Fruit fly (Drosophila melanogaster) whole organism, adult: ENCODE results near the gene CG6294.

Experiments
- CG11617 ChIP-seq: fragments of 200-800 bp; sonication (Bioruptor generic); optimal IDR thresholded peaks from 2 replicates; lab custom pipeline; 2017; ENCODE audit warnings: mild to moderate bottlenecking, missing biosample characterization, missing genetic modification reagents, missing genetic modification characterization
- CG12768 ChIP-seq: fragments of 200-800 bp; sonication (Bioruptor generic); optimal IDR thresholded peaks from 2 replicates; lab custom pipeline; 2017; ENCODE audit warnings: missing biosample characterization, missing genetic modification characterization, mild to moderate bottlenecking, moderate library complexity, missing genetic modification reagents
- CG14711 ChIP-seq: fragments of 200-800 bp; sonication (Bioruptor generic); optimal IDR thresholded peaks from 2 replicates; lab custom pipeline; 2018; ENCODE audit warnings: missing biosample characterization, mild to moderate bottlenecking, missing genetic modification characterization, moderate library complexity
- CG1620 ChIP-seq: fragments of 200-800 bp; sonication (Bioruptor generic); optimal IDR thresholded peaks from 2 replicates; lab custom pipeline; 2016; ENCODE audit warnings: missing biosample characterization, missing genetic modification characterization
- CG33017 ChIP-seq: fragments of 200-800 bp; sonication (Bioruptor generic); optimal IDR thresholded peaks from 2 replicates; lab custom pipeline; 2018; ENCODE audit warnings: missing biosample characterization, mild to moderate bottlenecking, missing genetic modification characterization, moderate library complexity
- CG5204 ChIP-seq: fragments of 200-800 bp; sonication (Bioruptor generic); optimal IDR thresholded peaks from 2 replicates; lab custom pipeline; 2016; ENCODE audit warnings: missing biosample characterization, missing genetic modification characterization
- CG7045 ChIP-seq: fragments of 200-800 bp; sonication (Bioruptor generic); optimal IDR thresholded peaks from 2 replicates; lab custom pipeline; 2017; ENCODE audit warnings: missing biosample characterization, mild to moderate bottlenecking, missing genetic modification characterization
- CG7101 ChIP-seq: fragments of 200-800 bp; sonication (Bioruptor generic); optimal IDR thresholded peaks from 2 replicates; lab custom pipeline; 2018; ENCODE audit warnings: missing biosample characterization, mild to moderate bottlenecking, missing genetic modification characterization, moderate library complexity
- Clk ChIP-seq: fragments of 200-800 bp; sonication (Bioruptor generic); optimal IDR thresholded peaks from 2 replicates; lab custom pipeline; 2017; ENCODE audit warnings: missing biosample characterization, missing genetic modification characterization
- Crg-1 ChIP-seq: fragments of 200-800 bp; sonication (Bioruptor generic); optimal IDR thresholded peaks from 2 replicates; lab custom pipeline; 2016; ENCODE audit warnings: missing biosample characterization, missing genetic modification characterization
- Hr96 ChIP-seq: fragments of 200-800 bp; sonication (Bioruptor generic); optimal IDR thresholded peaks from 2 replicates; lab custom pipeline; 2016; ENCODE audit warnings: missing biosample characterization, missing genetic modification characterization
- Mnt ChIP-seq: fragments of 200-800 bp; sonication (Bioruptor generic); optimal IDR thresholded peaks from 2 replicates; lab custom pipeline; 2016; ENCODE audit warnings: missing biosample characterization, mild to moderate bottlenecking, missing genetic modification characterization
- bab1 ChIP-seq: fragments of 200-800 bp; sonication (Bioruptor generic); optimal IDR thresholded peaks from 3 replicates; lab custom pipeline; 2019; ENCODE audit warnings: missing biosample characterization, mild to moderate bottlenecking, missing genetic modification characterization, moderate library complexity
- cic ChIP-seq: fragments of 200-800 bp; sonication (Bioruptor generic); optimal IDR thresholded peaks from 2 replicates; lab custom pipeline; 2017; ENCODE audit warnings: missing biosample characterization, mild to moderate bottlenecking, missing genetic modification characterization, moderate library complexity
- cnc ChIP-seq, 2 experiments: fragments of >200 bp; optimal IDR thresholded peaks; 2 replicates each; lab custom pipeline; 2017
- kay ChIP-seq: fragments of 200-800 bp; sonication (Bioruptor generic); peaks from one replicate; lab custom pipeline; 2016; ENCODE audit warnings: missing biosample characterization, missing genetic modification characterization, borderline replicate concordance
- ovo ChIP-seq: fragments of 200-800 bp; sonication (Bioruptor generic); optimal IDR thresholded peaks from 2 replicates; lab custom pipeline; 2016; ENCODE audit warnings: missing biosample characterization, missing genetic modification characterization
- pad ChIP-seq: fragments of 200-800 bp; sonication (Bioruptor generic); optimal IDR thresholded peaks from 3 replicates; lab custom pipeline; 2017; ENCODE audit warnings: missing biosample characterization, missing genetic modification characterization, mild to moderate bottlenecking, moderate library complexity, missing genetic modification reagents
- tj ChIP-seq: fragments of 200-800 bp; sonication (Bioruptor generic); optimal IDR thresholded peaks from 3 replicates; lab custom pipeline; 2017; ENCODE audit warnings: missing biosample characterization, mild to moderate bottlenecking, missing genetic modification characterization, moderate library complexity
- toe ChIP-seq: fragments of 200-800 bp; sonication (Bioruptor generic); optimal IDR thresholded peaks from 2 replicates; lab custom pipeline; 2016; ENCODE audit warnings: missing biosample characterization, missing genetic modification characterization

The CG6294 gene

DNA sequence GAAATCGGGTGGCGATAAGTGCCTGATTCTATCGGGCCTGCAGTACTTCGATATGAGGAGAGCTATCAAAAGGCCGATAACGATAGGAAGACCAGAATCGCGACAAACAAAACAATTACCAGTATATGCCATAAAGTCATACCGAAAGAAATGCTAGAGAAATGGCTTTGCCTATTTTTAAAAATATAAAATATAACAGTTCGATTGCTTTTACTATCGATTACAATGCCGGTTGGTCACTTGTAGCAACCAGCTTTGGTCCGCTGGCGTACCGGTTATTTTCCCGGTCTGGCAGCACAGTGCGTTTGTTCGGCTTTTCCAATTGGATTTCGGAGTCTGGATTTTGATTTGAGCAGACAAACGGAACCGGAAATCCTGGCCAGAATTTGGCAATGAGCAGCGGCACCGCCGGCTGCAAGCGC, at the start of gene CG6294, which contains the start of the genes shtd and CG6299:
Gene CG6294 (plus strand): TSS at position 287 of the 422 bp plus-strand sequence.
Gene shtd (minus strand): TSS at position 6 of the 422 bp plus-strand sequence.
Gene CG6299 (plus strand): TSS at position 287 of the 422 bp plus-strand sequence.
- TF ChIP-seq Crg-1 (GFP tag; lab: Kevin White, UChicago): no peak
- no peak for TF ChIP-seq tj (GFP tag; lab: Kevin White, UChicago)
- TF ChIP-seq Clk (GFP tag; lab: Kevin White, UChicago): no peak
- TF ChIP-seq kay (GFP tag; lab: Kevin White, UChicago): no peak
- TF ChIP-seq CG1620 (GFP tag; lab: Kevin White, UChicago): peak; percentile 36
- no peak for TF ChIP-seq CG7101 (tag; lab: Kevin White, UChicago)
- peak; percentile 24 for TF ChIP-seq CG14711
- no peak for TF ChIP-seq pad (GFP tag; lab: Kevin White, UChicago)
- TF ChIP-seq Hr96 (GFP tag; lab: Kevin White, UChicago): no peak
- TF ChIP-seq bab1 (GFP tag; lab: Kevin White, UChicago): peak; percentile 48
- TF ChIP-seq Mnt (GFP tag; lab: Kevin White, UChicago): peak; percentile 19
- TF ChIP-seq cic (GFP tag; lab: Kevin White, UChicago): no peak
- TF ChIP-seq CG11617 (GFP tag; lab: Kevin White, UChicago): no peak

DNA sequence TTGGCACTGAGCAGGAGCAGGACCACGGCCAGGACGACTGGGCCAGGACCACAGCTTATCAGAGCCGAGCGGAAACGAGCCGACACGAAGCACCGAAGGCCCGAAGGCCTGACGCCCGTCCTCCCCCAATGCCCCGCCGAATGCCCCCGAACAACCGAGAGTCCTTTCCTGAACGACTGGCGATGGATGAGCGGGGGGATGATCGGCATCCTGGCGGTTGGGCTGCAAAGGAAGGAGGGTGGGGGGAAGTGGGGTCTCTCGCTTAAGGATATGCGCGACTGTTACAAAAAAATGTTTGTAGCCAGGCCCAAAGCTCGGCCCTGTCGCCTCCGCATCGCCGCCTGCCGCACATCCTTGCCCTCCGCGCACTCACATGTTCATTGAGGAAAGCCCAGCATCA, 21.3 kb upstream of the CG6294 start, which contains the start of gene Cngl:
Gene Cngl (minus strand): TSS at position 8 of the 400 bp plus-strand sequence.
- TF ChIP-seq Hr96 (GFP tag; lab: Kevin White, UChicago): no peak
- no peak for TF ChIP-seq tj (GFP tag; lab: Kevin White, UChicago)
- no peak for TF ChIP-seq bab1 (GFP tag; lab: Kevin White, UChicago)
- no peak for TF ChIP-seq CG1620 (GFP tag; lab: Kevin White, UChicago)
- no peak for TF ChIP-seq Mnt (GFP tag; lab: Kevin White, UChicago)
- TF ChIP-seq CG5204 (GFP tag; lab: Kevin White, UChicago): no peak
- no peak for TF ChIP-seq toe (GFP tag; lab: Kevin White, UChicago)
- no peak for TF ChIP-seq CG14711
- no peak for TF ChIP-seq Clk (GFP tag; lab: Kevin White, UChicago)
- TF ChIP-seq Crg-1 (GFP tag; lab: Kevin White, UChicago): no peak
- no peak for TF ChIP-seq CG12768
- TF ChIP-seq CG7045 (GFP tag; lab: Kevin White, UChicago): no peak
- TF ChIP-seq ovo (GFP tag; lab: Kevin White, UChicago): no peak
- no peak for TF ChIP-seq cic (GFP tag; lab: Kevin White, UChicago)

DNA sequence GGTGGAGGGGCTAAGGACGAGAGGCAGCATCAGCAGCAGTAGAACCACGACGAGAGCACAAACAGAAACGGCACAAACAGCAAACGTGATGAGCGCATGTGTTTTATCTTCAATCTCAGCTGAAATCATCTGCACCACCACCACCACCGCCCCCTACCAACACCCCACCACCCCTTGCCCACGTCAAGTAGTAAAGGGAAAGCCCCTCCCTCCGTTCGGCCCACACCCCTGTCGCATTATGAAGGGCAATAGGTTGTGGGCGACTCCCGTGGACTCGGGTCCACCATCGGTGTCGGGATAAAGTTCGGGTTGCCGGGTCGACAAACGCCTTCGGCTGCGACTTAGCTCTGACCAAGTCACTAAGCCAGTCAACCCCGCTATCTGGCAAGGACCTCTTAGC, 19.0 kb upstream of the CG6294 start:
- no peak for TF ChIP-seq CG5204 (GFP tag; lab: Kevin White, UChicago)
- no peak for TF ChIP-seq CG12768
- no peak for TF ChIP-seq toe (GFP tag; lab: Kevin White, UChicago)
- TF ChIP-seq CG7045 (GFP tag; lab: Kevin White, UChicago): no peak
- TF ChIP-seq kay (GFP tag; lab: Kevin White, UChicago): no peak
- TF ChIP-seq CG33017 (tag; lab: Kevin White, UChicago): no peak
- no peak for TF ChIP-seq pad (GFP tag; lab: Kevin White, UChicago)
- TF ChIP-seq Hr96 (GFP tag; lab: Kevin White, UChicago): no peak
- TF ChIP-seq tj (GFP tag; lab: Kevin White, UChicago): no peak

DNA sequence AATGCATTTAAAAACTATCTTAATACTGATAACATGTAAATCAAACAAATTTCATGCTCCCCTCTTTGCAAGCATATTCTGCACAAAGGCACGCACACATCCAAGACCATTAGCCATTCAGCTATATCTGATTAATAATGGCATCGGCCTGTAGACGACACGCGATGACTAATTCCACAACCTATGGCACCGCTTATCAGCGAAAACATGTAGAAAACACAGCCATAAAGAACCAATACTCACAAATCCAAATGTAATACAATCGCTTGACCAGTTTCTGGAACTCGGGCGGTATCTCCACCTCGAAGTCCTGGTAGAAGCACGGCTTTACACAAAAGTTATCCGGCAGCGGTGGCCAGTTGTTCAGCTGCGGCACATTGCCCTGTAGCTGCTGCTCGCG, 14.4 kb upstream of the CG6294 start:
- TF ChIP-seq ovo (GFP tag; lab: Kevin White, UChicago) (no peak), Crg-1 (GFP tag; lab: Kevin White, UChicago) (no peak), CG7101 (tag; lab: Kevin White, UChicago) (no peak), Clk (GFP tag; lab: Kevin White, UChicago) (no peak), CG5204 (GFP tag; lab: Kevin White, UChicago) (no peak)

DNA sequence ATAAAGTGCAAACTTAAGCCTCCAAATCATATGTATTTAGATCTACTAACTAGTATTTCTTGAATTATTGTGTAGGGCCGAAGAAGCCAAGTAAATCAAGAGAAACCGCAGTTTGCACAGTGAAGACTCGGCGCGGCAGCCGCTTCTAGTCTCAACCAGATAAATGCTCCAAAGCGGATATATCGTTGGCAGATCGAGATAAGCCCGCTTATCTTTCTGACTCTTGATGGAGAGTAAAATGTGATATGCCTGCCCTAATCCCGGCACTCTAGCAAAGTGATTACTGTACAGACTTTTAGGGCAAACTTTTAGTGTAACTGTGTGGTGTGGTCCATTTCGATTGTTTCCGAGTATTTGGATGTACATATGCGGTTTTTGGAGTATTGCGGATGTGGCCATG, 13.7 kb upstream of the CG6294 start:
- TF ChIP-seq CG11617 (GFP tag; lab: Kevin White, UChicago) (no peak), cnc (optimal IDR thresholded peaks at IDR 0.05; lab: Kevin White, UChicago) (no peak), toe (GFP tag; lab: Kevin White, UChicago) (no peak), Clk (GFP tag; lab: Kevin White, UChicago) (no peak), CG5204 (GFP tag; lab: Kevin White, UChicago) (no peak), kay (GFP tag; lab: Kevin White, UChicago) (no peak), Crg-1 (GFP tag; lab: Kevin White, UChicago) (no peak), CG1620 (GFP tag; lab: Kevin White, UChicago) (no peak), pad (GFP tag; lab: Kevin White, UChicago) (no peak)

DNA sequence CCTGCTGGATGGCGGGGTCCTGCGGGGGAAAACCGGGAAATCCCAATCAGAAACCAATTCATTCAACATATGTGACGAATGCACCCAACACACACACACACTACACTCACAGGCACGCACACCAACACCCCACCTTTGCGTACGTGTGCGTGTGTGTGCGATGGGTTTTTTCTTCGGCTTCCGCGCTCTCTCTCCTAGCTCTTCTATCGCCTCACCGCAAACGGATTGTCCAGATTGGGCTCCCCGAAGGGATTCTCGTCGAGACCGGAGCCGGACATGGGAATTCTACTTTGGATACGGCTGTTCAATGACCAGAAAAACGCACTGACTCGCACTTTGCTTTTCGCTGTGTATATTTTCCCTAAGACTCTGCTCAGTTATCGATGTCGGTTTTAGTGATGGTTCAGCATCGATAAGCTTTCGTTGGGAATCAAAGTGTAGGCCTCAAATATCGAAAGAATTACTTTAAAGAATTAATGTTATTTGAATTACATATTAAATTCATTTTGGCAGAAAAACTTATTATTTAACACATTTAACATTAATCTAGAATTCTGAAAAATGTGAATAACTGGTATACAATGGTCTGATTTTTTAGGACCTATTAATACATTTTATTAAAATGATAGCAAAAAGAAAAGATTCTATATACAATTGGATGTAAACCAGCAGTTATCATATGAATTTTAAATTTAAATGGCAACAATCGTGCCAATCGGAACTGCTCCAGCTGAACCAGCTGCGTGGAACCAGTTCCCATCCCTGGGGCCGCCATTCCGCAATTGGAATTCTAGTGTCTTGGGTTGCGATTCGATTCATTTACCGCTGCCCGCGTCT, 12.8 kb upstream of the CG6294 start, which contains the start of the genes Scamp and Ahcy:
Gene Scamp (minus strand): TSS at position 394 of the 837 bp plus-strand sequence.
Gene Ahcy (plus strand): TSS at position 772 of the 837 bp plus-strand sequence.
- TF ChIP-seq CG33017 (tag; lab: Kevin White, UChicago) (no peak), CG11617 (GFP tag; lab: Kevin White, UChicago) (peak; percentile 37), CG5204 (GFP tag; lab: Kevin White, UChicago) (peak; percentile 40), bab1 (GFP tag; lab: Kevin White, UChicago) (no peak), cnc (optimal IDR thresholded peaks at IDR 0.05; lab: Kevin White, UChicago) (peak in 1 of 2 experiments; percentile 35), kay (GFP tag; lab: Kevin White, UChicago) (peak; percentile 51), CG12768 (no peak), CG7101 (tag; lab: Kevin White, UChicago) (peak; percentile 11), Hr96 (GFP tag; lab: Kevin White, UChicago) (peak; percentile 31), toe (GFP tag; lab: Kevin White, UChicago) (peak; percentile 23), Crg-1 (GFP tag; lab: Kevin White, UChicago) (peak; percentile 11)
